Fruit fly (Drosophila melanogaster): Measurements from ENCODE around the gene bif.

The bif gene

dm6 chrX:11716731-11717326, 38.1 kb downstream of the bif start, which contains the start of gene prtp (continued):
- peak; percentile 58; the same call in 2 of the 3 replicates for TF ChIP-seq knrl (GFP tag; IDR thresholded peaks at IDR 0.05; ENCODE audit: partially characterized antibody)
- TF ChIP-seq exex (tag; optimal IDR thresholded peaks at IDR 0.05), result no peak
- TF ChIP-seq luna (GFP tag; optimal IDR thresholded peaks at IDR 0.05), result no peak
- peak; percentile 18 for TF ChIP-seq CG8290 (GFP tag; optimal IDR thresholded peaks at IDR 0.05)
- TF ChIP-seq CG8290 (tag; optimal IDR thresholded peaks at IDR 0.05), result no peak
- TF ChIP-seq CG9215 (GFP tag; IDR thresholded peaks at IDR 0.05), result no peak
- peak; percentile 53 for TF ChIP-seq trem (tag; optimal IDR thresholded peaks at IDR 0.05)
- no peak for TF ChIP-seq CG16779 (GFP tag; IDR thresholded peaks at IDR 0.05)
- TF ChIP-seq Six4 (GFP tag; optimal IDR thresholded peaks at IDR 0.05), result peak; percentile 10
- TF ChIP-seq CG7271 (tag; optimal IDR thresholded peaks at IDR 0.05), result peak; percentile 33
- peak; percentile 38 for TF ChIP-seq gem (tag; optimal IDR thresholded peaks at IDR 0.05)
- peak; percentile 8 for TF ChIP-seq CG10654 (GFP tag; optimal IDR thresholded peaks at IDR 0.05)
- peak; percentile 77 for TF ChIP-seq CG15514 (GFP tag; optimal IDR thresholded peaks at IDR 0.05)
- no peak for TF ChIP-seq run (tag; optimal IDR thresholded peaks at IDR 0.05)
- TF ChIP-seq Blimp-1 (GFP tag; optimal IDR thresholded peaks at IDR 0.05), result peak; percentile 7
- TF ChIP-seq lbe (GFP tag; optimal IDR thresholded peaks at IDR 0.05), result peak; percentile 48
- TF ChIP-seq CG2712 (tag; optimal IDR thresholded peaks at IDR 0.05), result peak; percentile 27
- peak; percentile 50 for TF ChIP-seq CG10267 (tag; optimal IDR thresholded peaks at IDR 0.05)
- TF ChIP-seq Chrac-16 (GFP tag; optimal IDR thresholded peaks at IDR 0.05), result peak; percentile 34
- TF ChIP-seq stwl (tag; optimal IDR thresholded peaks at IDR 0.05), result peak; percentile 57
- TF ChIP-seq Dll (GFP tag; IDR thresholded peaks at IDR 0.05; ENCODE audit: partially characterized antibody), result peak; percentile 76; the same call in 3 of the 4 replicates
- peak; percentile 83 for TF ChIP-seq kah (GFP tag; optimal IDR thresholded peaks at IDR 0.05)
- TF ChIP-seq CG16813 (GFP tag; IDR thresholded peaks at IDR 0.05; ENCODE audit: partially characterized antibody), result peak; percentile 40
- peak; percentile 15 for TF ChIP-seq CG13424 (tag; optimal IDR thresholded peaks at IDR 0.05)
- no peak for TF ChIP-seq gce (GFP tag; IDR thresholded peaks at IDR 0.05)
- peak; percentile 29; the same call in 1 of the 2 replicates for TF ChIP-seq CG17328 (GFP tag; IDR thresholded peaks at IDR 0.05)
- no peak for TF ChIP-seq onecut (GFP tag; IDR thresholded peaks at IDR 0.05)
- no peak for TF ChIP-seq CG3838 (GFP tag; optimal IDR thresholded peaks at IDR 0.05)
- no peak; the same call in 2 of the 3 replicates for TF ChIP-seq CG14860 (GFP tag; IDR thresholded peaks at IDR 0.05; ENCODE audit: partially characterized antibody)
- peak; percentile 78 for TF ChIP-seq Sry-β (GFP tag; optimal IDR thresholded peaks at IDR 0.05)
- no peak for TF ChIP-seq CG7372 (GFP tag; IDR thresholded peaks at IDR 0.05)
- TF ChIP-seq ci (GFP tag; IDR thresholded peaks at IDR 0.05), result peak; percentile 40; the same call in 2 of the 3 replicates
- TF ChIP-seq CG15011 (GFP tag; optimal IDR thresholded peaks at IDR 0.05), result no peak
- peak; percentile 70; the same call in 1 of the 2 replicates for TF ChIP-seq sna (GFP tag; IDR thresholded peaks at IDR 0.05; ENCODE audit: partially characterized antibody)
- peak; percentile 66 for TF ChIP-seq Dref (GFP tag; IDR thresholded peaks at IDR 0.05)

- peak; percentile 42 for TF ChIP-seq sug (tag; optimal IDR thresholded peaks at IDR 0.05)
- TF ChIP-seq Med (GFP tag), result peak; percentile 0
- TF ChIP-seq CG34376 (GFP tag; optimal IDR thresholded peaks at IDR 0.05), result peak; percentile 67
- no peak for TF ChIP-seq HmgZ (tag; optimal IDR thresholded peaks at IDR 0.05)
- TF ChIP-seq exex (tag; optimal IDR thresholded peaks at IDR 0.05), result peak; percentile 73
- TF ChIP-seq amos (GFP tag; IDR thresholded peaks at IDR 0.05; ENCODE audit: partially characterized antibody), result no peak
Measured at dm6 chrX:11717892-11718291, 39.1 kb downstream of the bif start.

All from whole organism, embryonic.